Fruit fly (Drosophila melanogaster) whole organism, embryonic: ENCODE data around the gene Lim3.
A peak's percentile ranks its signal among the peaks of the same experiment; 100 is the strongest.

Source experiments
- Ada2b ChIP-seq: fragments of 200-800 bp; sonication (Bioruptor generic); IDR thresholded peaks from 2 replicates; pipeline ENCODE4 v1.3.6; 2022; ENCODE audit warnings: missing biosample characterization, missing genetic modification characterization
- CG10147 ChIP-seq: fragments of 200-800 bp; sonication (Bioruptor generic); optimal IDR thresholded peaks from 2 replicates; lab custom pipeline; 2019; ENCODE audit warnings: missing biosample characterization, mild to moderate bottlenecking, missing genetic modification characterization, moderate library complexity
- CG1024 ChIP-seq: fragments of 200-800 bp; sonication (Bioruptor generic); IDR thresholded peaks from 2 replicates; pipeline ENCODE4 v1.3.6; 2022; ENCODE audit warnings: missing biosample characterization, missing genetic modification characterization
- CG10654 ChIP-seq: fragments of 200-800 bp; sonication (Bioruptor generic); optimal IDR thresholded peaks from 2 replicates; lab custom pipeline; 2016; ENCODE audit warnings: missing biosample characterization, missing genetic modification characterization
- CG11093 ChIP-seq: fragments of 200-800 bp; sonication (Bioruptor generic); IDR thresholded peaks from 3 replicates; pipeline ENCODE4 v1.3.6; 2022; ENCODE audit warnings: missing biosample characterization, missing genetic modification characterization
- CG11695 ChIP-seq: fragments of 200-800 bp; sonication (Bioruptor generic); IDR thresholded peaks from 3 replicates; pipeline ENCODE4 v1.3.6; 2022; ENCODE audit warnings: missing biosample characterization, missing genetic modification characterization
- CG12104 ChIP-seq: fragments of 200-800 bp; sonication (Bioruptor generic); optimal IDR thresholded peaks from 3 replicates; lab custom pipeline; 2016; ENCODE audit warnings: missing biosample characterization, missing genetic modification characterization
- CG12659 ChIP-seq: fragments of 200-800 bp; sonication (Bioruptor generic); optimal IDR thresholded peaks from 3 replicates; lab custom pipeline; 2017; ENCODE audit warnings: mild to moderate bottlenecking, missing biosample characterization, missing genetic modification reagents, missing genetic modification characterization
- CG13775 ChIP-seq: fragments of 200-800 bp; sonication (Bioruptor generic); optimal IDR thresholded peaks from 3 replicates; lab custom pipeline; 2017; ENCODE audit warnings: missing biosample characterization, mild to moderate bottlenecking, missing genetic modification characterization
- CG14050 ChIP-seq: fragments of 200-800 bp; sonication (Bioruptor generic); IDR thresholded peaks from 3 replicates; pipeline ENCODE4 v1.3.6; 2022; ENCODE audit warnings: missing biosample characterization, missing genetic modification characterization
- CG15011 ChIP-seq: fragments of 200-800 bp; sonication (Bioruptor generic); optimal IDR thresholded peaks from 3 replicates; lab custom pipeline; 2018; ENCODE audit warnings: missing biosample characterization, mild to moderate bottlenecking, missing genetic modification characterization
- CG15514 ChIP-seq: fragments of 200-800 bp; sonication (Bioruptor generic); optimal IDR thresholded peaks from 3 replicates; lab custom pipeline; 2017; ENCODE audit warnings: missing biosample characterization, missing genetic modification characterization, mild to moderate bottlenecking, moderate library complexity, missing genetic modification reagents
- CG1603 ChIP-seq: fragments of 200-800 bp; sonication (Bioruptor generic); optimal IDR thresholded peaks from 2 replicates; lab custom pipeline; 2019; ENCODE audit warnings: missing biosample characterization, mild to moderate bottlenecking, missing genetic modification characterization, moderate library complexity
- CG16779 ChIP-seq: fragments of 200-800 bp; sonication (Bioruptor generic); IDR thresholded peaks from 2 replicates; pipeline ENCODE4 v1.3.6; 2022; ENCODE audit warnings: missing biosample characterization, missing genetic modification characterization
- CG17802 ChIP-seq: fragments of 200-800 bp; sonication (Bioruptor generic); optimal IDR thresholded peaks from 2 replicates; lab custom pipeline; 2018; ENCODE audit warnings: missing biosample characterization, mild to moderate bottlenecking, missing genetic modification characterization, moderate library complexity
- CG1792 ChIP-seq: fragments of 200-800 bp; sonication (Bioruptor generic); optimal IDR thresholded peaks from 2 replicates; lab custom pipeline; 2016; ENCODE audit warnings: missing biosample characterization, missing genetic modification characterization
- CG2120 ChIP-seq: fragments of 200-800 bp; sonication (Bioruptor generic); optimal IDR thresholded peaks from 3 replicates; lab custom pipeline; 2016; ENCODE audit warnings: missing biosample characterization, missing genetic modification characterization
- CG2202 ChIP-seq: fragments of 200-800 bp; sonication (Bioruptor generic); optimal IDR thresholded peaks from 2 replicates; lab custom pipeline; 2018; ENCODE audit warnings: missing biosample characterization, mild to moderate bottlenecking, missing genetic modification characterization
- CG30431 ChIP-seq: fragments of 200-800 bp; sonication (Bioruptor generic); optimal IDR thresholded peaks from 2 replicates; lab custom pipeline; 2017; ENCODE audit warnings: missing biosample characterization, missing genetic modification characterization
- CTCF ChIP-seq: fragments of 200-800 bp; sonication (Bioruptor generic); optimal IDR thresholded peaks from 2 replicates; lab custom pipeline; 2017; ENCODE audit warnings: missing biosample characterization, mild to moderate bottlenecking, missing genetic modification characterization, moderate library complexity
- CoRest ChIP-seq: fragments of 200-800 bp; sonication (Bioruptor generic); optimal IDR thresholded peaks from 3 replicates; lab custom pipeline; 2018; ENCODE audit warnings: missing biosample characterization, mild to moderate bottlenecking, missing genetic modification characterization, moderate library complexity
- CrebB ChIP-seq: fragments of 200-800 bp; sonication (Bioruptor generic); optimal IDR thresholded peaks from 3 replicates; lab custom pipeline; 2018; ENCODE audit warnings: missing biosample characterization, mild to moderate bottlenecking, missing genetic modification characterization
- Deaf1 ChIP-seq: fragments of 200-800 bp; optimal IDR thresholded peaks from 3 replicates; lab custom pipeline; 2019; ENCODE audit warnings: missing biosample characterization, mild to moderate bottlenecking, missing genetic modification characterization, moderate library complexity
- Dll ChIP-seq: fragments of 200-800 bp; sonication (Bioruptor generic); IDR thresholded peaks from 4 replicates; pipeline ENCODE4 v1.3.6; 2022; ENCODE audit warnings: missing biosample characterization, missing genetic modification characterization; ENCODE audit not compliant: partially characterized antibody
- HLHmδ ChIP-seq: fragments of 200-800 bp; sonication (Bioruptor generic); optimal IDR thresholded peaks from 2 replicates; lab custom pipeline; 2018; ENCODE audit warnings: missing biosample characterization, mild to moderate bottlenecking, missing genetic modification characterization, moderate library complexity
- Hr78 ChIP-seq, 2 experiments: fragments of 200-800 bp in 1 of 2; fragments of >200 bp in 1 of 2; sonication (Bioruptor generic) in 1 of 2; optimal IDR thresholded peaks; 2 replicates each; lab custom pipeline; 2017 to 2019; ENCODE audit warnings: missing biosample characterization in 2 of 2, missing genetic modification characterization in 2 of 2, mild to moderate bottlenecking in 1 of 2, moderate library complexity in 1 of 2
- Nf-YB ChIP-seq: fragments of 200-800 bp; sonication (Bioruptor generic); optimal IDR thresholded peaks from 3 replicates; lab custom pipeline; 2019; ENCODE audit warnings: missing biosample characterization, mild to moderate bottlenecking, missing genetic modification characterization, moderate library complexity
- Pdp1 ChIP-seq, 2 experiments: fragments of 200-800 bp; sonication (Bioruptor generic); optimal IDR thresholded peaks; 3 replicates each; lab custom pipeline; 2016; ENCODE audit warnings: missing biosample characterization in 2 of 2, missing genetic modification characterization in 2 of 2, mild to moderate bottlenecking in 1 of 2, moderate library complexity in 1 of 2
- TFAM ChIP-seq: fragments of 200-800 bp; sonication (Bioruptor generic); optimal IDR thresholded peaks from 2 replicates; lab custom pipeline; 2017; ENCODE audit warnings: missing biosample characterization, missing genetic modification characterization, inconsistent platforms
- br ChIP-seq: fragments of >200 bp; optimal IDR thresholded peaks from 2 replicates; lab custom pipeline; 2017
- cg ChIP-seq: fragments of 200-800 bp; sonication (Bioruptor generic); optimal IDR thresholded peaks from 3 replicates; lab custom pipeline; 2019; ENCODE audit warnings: missing biosample characterization, mild to moderate bottlenecking, missing genetic modification characterization, moderate library complexity
- croc ChIP-seq: fragments of 200-800 bp; sonication (Bioruptor generic); conservative IDR thresholded peaks from 3 replicates; pipeline ENCODE4 v1.3.6; 2022; ENCODE audit warnings: missing biosample characterization, missing genetic modification characterization
- ems ChIP-seq: fragments of 200-800 bp; sonication (Bioruptor generic); optimal IDR thresholded peaks from 3 replicates; lab custom pipeline; 2016; ENCODE audit warnings: missing biosample characterization, missing genetic modification characterization
- eve ChIP-seq, 2 experiments: fragments of >200 bp; optimal IDR thresholded peaks; 2 replicates each; lab custom pipeline; 2017; ENCODE audit warnings: missing biosample characterization in 2 of 2, missing genetic modification characterization in 2 of 2
- eyg ChIP-seq: fragments of 200-800 bp; sonication (Bioruptor generic); optimal IDR thresholded peaks from 3 replicates; lab custom pipeline; 2016; ENCODE audit warnings: missing biosample characterization, missing genetic modification characterization
- gcm ChIP-seq: fragments of 200-800 bp; sonication (Bioruptor generic); optimal IDR thresholded peaks from 2 replicates; lab custom pipeline; 2019; ENCODE audit warnings: missing biosample characterization, mild to moderate bottlenecking, missing genetic modification characterization, moderate library complexity
- inv ChIP-seq: fragments of 200-800 bp; sonication (Bioruptor generic); IDR thresholded peaks from 2 replicates; pipeline ENCODE4 v1.3.6; 2022; ENCODE audit warnings: missing biosample characterization, missing genetic modification characterization; ENCODE audit not compliant: partially characterized antibody
- jigr1 ChIP-seq: fragments of 200-800 bp; sonication (Bioruptor generic); IDR thresholded peaks from 3 replicates; pipeline ENCODE4 v1.3.6; 2022; ENCODE audit warnings: missing biosample characterization, missing genetic modification characterization
- ken ChIP-seq: fragments of 200-800 bp; sonication (Bioruptor generic); IDR thresholded peaks from 3 replicates; pipeline ENCODE4 v1.3.6; 2022; ENCODE audit warnings: missing biosample characterization, missing genetic modification characterization
- odd ChIP-seq: fragments of 200-800 bp; sonication (Bioruptor generic); optimal IDR thresholded peaks from 2 replicates; lab custom pipeline; 2017; ENCODE audit warnings: missing biosample characterization, mild to moderate bottlenecking, missing genetic modification characterization
- pho ChIP-seq: fragments of 200-800 bp; sonication (Bioruptor generic); optimal IDR thresholded peaks from 2 replicates; lab custom pipeline; 2016; ENCODE audit warnings: missing biosample characterization, missing genetic modification characterization
- pzg ChIP-seq: fragments of 200-800 bp; sonication (Bioruptor generic); optimal IDR thresholded peaks from 3 replicates; lab custom pipeline; 2018; ENCODE audit warnings: missing biosample characterization, mild to moderate bottlenecking, missing genetic modification characterization, moderate library complexity
- sisA ChIP-seq: fragments of 200-800 bp; sonication (Bioruptor generic); IDR thresholded peaks from 2 replicates; pipeline ENCODE4 v1.3.6; 2022; ENCODE audit warnings: missing biosample characterization, missing genetic modification characterization
- tup ChIP-seq: fragments of 200-800 bp; sonication (Bioruptor generic); optimal IDR thresholded peaks from 2 replicates; lab custom pipeline; 2016; ENCODE audit warnings: missing biosample characterization, mild to moderate bottlenecking, missing genetic modification characterization, moderate library complexity
- vfl ChIP-seq: fragments of 200-800 bp; sonication (Bioruptor generic); optimal IDR thresholded peaks from 2 replicates; lab custom pipeline; 2016; ENCODE audit warnings: missing biosample characterization, missing genetic modification characterization
- zf30C ChIP-seq: fragments of 200-800 bp; sonication (Bioruptor generic); optimal IDR thresholded peaks from 3 replicates; lab custom pipeline; 2018; ENCODE audit warnings: missing biosample characterization, mild to moderate bottlenecking, missing genetic modification characterization

Lim3 gene

dm6 chr2L:19036105-19036714 is 72.0 kb downstream of the Lim3 start (continued):
- peak; percentile 20 for TF ChIP-seq CG13775 (GFP tag; lab: Kevin White, UChicago)

DNA sequence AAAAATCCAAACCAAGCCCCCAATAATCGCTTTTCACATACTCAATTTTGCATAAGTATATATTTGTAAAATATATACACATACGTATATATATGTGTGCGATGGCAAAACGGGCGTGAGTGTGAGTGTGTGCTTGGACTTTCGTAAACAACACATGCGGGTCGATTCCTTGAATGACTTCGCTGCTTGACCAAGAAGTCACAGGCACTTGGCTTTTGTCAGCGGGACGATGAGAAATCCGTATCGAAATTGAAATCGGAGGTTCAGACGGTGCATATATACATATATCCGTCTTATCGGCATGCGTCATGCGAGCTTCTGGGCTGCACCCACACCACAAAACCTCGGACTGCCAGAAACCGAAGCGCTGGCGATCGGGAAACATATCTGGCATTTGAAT is 73.2 kb downstream of the Lim3 start:
- TF ChIP-seq HLHmδ (GFP tag; lab: Kevin White, UChicago) (no peak), CrebB (tag; lab: Kevin White, UChicago) (no peak), CG11695 (GFP tag; lab: Robert Waterston, UW) (no peak), cg (GFP tag; lab: Kevin White, UChicago) (peak; percentile 72), CTCF (GFP tag; lab: Kevin White, UChicago) (no peak), ken (GFP tag; lab: Robert Waterston, UW) (no peak), CG10654 (GFP tag; lab: Kevin White, UChicago) (no peak), odd (GFP tag; lab: Kevin White, UChicago) (no peak), Deaf1 (tag; lab: Kevin White, UChicago) (peak; percentile 42), CoRest (tag; lab: Kevin White, UChicago) (no peak), CG16779 (GFP tag; lab: Robert Waterston, UW) (no peak), Nf-YB (GFP tag; lab: Kevin White, UChicago) (no peak), gcm (GFP tag; lab: Kevin White, UChicago) (peak; percentile 66), ems (GFP tag; lab: Kevin White, UChicago) (no peak)

- no peak for TF ChIP-seq CG30431
- no peak for TF ChIP-seq pho (GFP tag; lab: Kevin White, UChicago)
- no peak for TF ChIP-seq CG15011 (GFP tag; lab: Kevin White, UChicago)
- TF ChIP-seq eve (GFP tag; optimal IDR thresholded peaks at IDR 0.05; lab: Kevin White, UChicago) = no peak
- TF ChIP-seq CG15514 (GFP tag; lab: Kevin White, UChicago) = peak; percentile 26
- peak in 1 of 2 experiments; percentile 77 for TF ChIP-seq Pdp1 (GFP tag; optimal IDR thresholded peaks at IDR 0.05; lab: Kevin White, UChicago)
- TF ChIP-seq CG1024 (GFP tag; lab: Robert Waterston, UW) = no peak
- no peak for TF ChIP-seq br (lab: Kevin White, UChicago)
- no peak for TF ChIP-seq Hr78 (GFP tag; optimal IDR thresholded peaks at IDR 0.05; lab: Kevin White, UChicago)
- peak; percentile 75 for TF ChIP-seq inv (GFP tag; lab: Robert Waterston, UW)
- TF ChIP-seq pzg (GFP tag; lab: Kevin White, UChicago) = peak; percentile 63
- TF ChIP-seq CG12104 (GFP tag; lab: Kevin White, UChicago) = no peak
- TF ChIP-seq CG14050 (GFP tag; lab: Robert Waterston, UW) = no peak
- TF ChIP-seq vfl = no peak
- TF ChIP-seq jigr1 (GFP tag; lab: Robert Waterston, UW) = no peak; the same call in 2 of the 3 replicates
- TF ChIP-seq CG2202 = no peak
- no peak for TF ChIP-seq eyg (GFP tag; lab: Kevin White, UChicago)
- TF ChIP-seq sisA (GFP tag; lab: Robert Waterston, UW) = no peak
- TF ChIP-seq croc = no peak
- no peak for TF ChIP-seq CG11093 (GFP tag; lab: Robert Waterston, UW)
- TF ChIP-seq odd (GFP tag; lab: Kevin White, UChicago) = no peak
- TF ChIP-seq CG1792 (GFP tag; lab: Kevin White, UChicago) = no peak
- TF ChIP-seq CG17802 (tag; lab: Kevin White, UChicago) = no peak
- TF ChIP-seq TFAM (GFP tag; lab: Kevin White, UChicago) = no peak
- TF ChIP-seq CG2120 (GFP tag; lab: Kevin White, UChicago) = peak; percentile 42
- peak; percentile 83 for TF ChIP-seq Dll (GFP tag; lab: Robert Waterston, UW)
- TF ChIP-seq CG10147 (GFP tag; lab: Kevin White, UChicago) = peak; percentile 32
- TF ChIP-seq zf30C (GFP tag; lab: Kevin White, UChicago) = no peak
- TF ChIP-seq Ada2b (GFP tag; lab: Robert Waterston, UW) = no peak
- TF ChIP-seq CG12659 = peak; percentile 40
- TF ChIP-seq tup (GFP tag; lab: Kevin White, UChicago) = no peak
- peak; percentile 50 for TF ChIP-seq CG1603 (tag; lab: Kevin White, UChicago)
These were observed 73.9 kb downstream of the Lim3 start, which contains the start of the genes mib2 and CG31800 for dm6 chr2L:19034213-19034929. Gene mib2, plus strand, starts transcription at chr2L:19034444. Gene CG31800, minus strand, starts transcription at chr2L:19034576.
